Fruit fly (Drosophila melanogaster): ENCODE measurements around the gene for.

The for gene

DNA sequence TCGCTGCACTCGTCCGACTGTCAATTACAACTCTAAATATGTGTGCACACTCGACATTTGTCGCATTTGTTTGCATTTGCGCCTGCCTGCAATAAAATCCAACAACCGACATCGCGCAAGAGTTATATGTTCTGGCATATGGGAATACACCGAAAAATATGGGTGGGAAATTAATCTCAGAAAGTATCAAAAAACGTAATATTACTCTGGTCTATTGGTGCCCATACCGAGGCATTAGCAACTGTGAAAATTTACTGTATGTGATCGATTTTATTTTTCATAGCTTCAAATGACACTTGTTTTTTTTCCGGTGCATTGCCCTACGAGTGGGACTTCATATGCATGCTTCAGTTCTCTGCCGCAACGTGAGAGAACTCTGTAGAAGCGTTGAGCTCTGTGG lies 82.8 kb downstream of the for start (continued):
- TF ChIP-seq pum (GFP tag; optimal IDR thresholded peaks at IDR 0.05) (peak; percentile 81), CG8944 (GFP tag; optimal IDR thresholded peaks at IDR 0.05) (peak; percentile 82), Usf (GFP tag; optimal IDR thresholded peaks at IDR 0.05) (peak; percentile 73), CG8281 (tag; optimal IDR thresholded peaks at IDR 0.05) (peak; percentile 8), twi (tag; optimal IDR thresholded peaks at IDR 0.05) (peak; percentile 80), B-H2 (GFP tag; optimal IDR thresholded peaks at IDR 0.05) (no peak), CG13123 (GFP tag; optimal IDR thresholded peaks at IDR 0.05) (peak; percentile 37), CG1024 (GFP tag; IDR thresholded peaks at IDR 0.05) (peak; percentile 75), yki (optimal IDR thresholded peaks at IDR 0.05) (no peak), gem (tag; optimal IDR thresholded peaks at IDR 0.05) (peak; percentile 88), mam (GFP tag; optimal IDR thresholded peaks at IDR 0.05) (peak; percentile 3), bbx (GFP tag; IDR thresholded peaks at IDR 0.05; ENCODE audit: partially characterized antibody) (no peak), danr (GFP tag; IDR thresholded peaks at IDR 0.05) (peak; percentile 57), slbo (GFP tag; IDR thresholded peaks at IDR 0.05) (peak; percentile 55; the same call in 1 of the 2 replicates), Six4 (GFP tag; optimal IDR thresholded peaks at IDR 0.05) (peak; percentile 67), ftz-f1 (GFP tag; optimal IDR thresholded peaks at IDR 0.05) (no peak), CG2889 (GFP tag; IDR thresholded peaks at IDR 0.05) (no peak), crol (GFP tag; IDR thresholded peaks at IDR 0.05) (no peak), CG10274 (GFP tag; optimal IDR thresholded peaks at IDR 0.05) (no peak), sqz (GFP tag; optimal IDR thresholded peaks at IDR 0.05) (peak; percentile 35), CG13296 (GFP tag; optimal IDR thresholded peaks at IDR 0.05) (no peak), ems (GFP tag; optimal IDR thresholded peaks at IDR 0.05) (peak; percentile 82), Xrp1 (GFP tag; IDR thresholded peaks at IDR 0.05) (peak; percentile 93), Atf6 (GFP tag; IDR thresholded peaks at IDR 0.05) (no peak), CG1529 (GFP tag; optimal IDR thresholded peaks at IDR 0.05) (peak; percentile 70), CTCF (GFP tag; optimal IDR thresholded peaks at IDR 0.05) (no peak), lab (GFP tag; optimal IDR thresholded peaks at IDR 0.05) (peak; percentile 46), CG3163 (GFP tag; optimal IDR thresholded peaks at IDR 0.05) (peak; percentile 10), CG6689 (GFP tag; IDR thresholded peaks at IDR 0.05) (peak; percentile 85), al (GFP tag; IDR thresholded peaks at IDR 0.05) (no peak), CrebB (tag; optimal IDR thresholded peaks at IDR 0.05) (peak; percentile 54), CG2875 (GFP tag; optimal IDR thresholded peaks at IDR 0.05) (peak; percentile 71), CG10462 (GFP tag; optimal IDR thresholded peaks at IDR 0.05) (peak; percentile 52), Optix (GFP tag; IDR thresholded peaks at IDR 0.05) (peak; percentile 88), CG1647 (GFP tag; optimal IDR thresholded peaks at IDR 0.05) (peak; percentile 75), stwl (tag; optimal IDR thresholded peaks at IDR 0.05) (no peak), CG9437 (GFP tag; optimal IDR thresholded peaks at IDR 0.05) (peak; percentile 29), CG17829 (tag; optimal IDR thresholded peaks at IDR 0.05) (peak; percentile 85), kay (GFP tag; optimal IDR thresholded peaks at IDR 0.05) (no peak), corto (GFP tag; optimal IDR thresholded peaks at IDR 0.05) (no peak), CG9932 (GFP tag; IDR thresholded peaks at IDR 0.05) (no peak), CG14050 (GFP tag; IDR thresholded peaks at IDR 0.05) (peak; percentile 66), chm (GFP tag; IDR thresholded peaks at IDR 0.05) (peak; percentile 95), rib (GFP tag; IDR thresholded peaks at IDR 0.05) (no peak), CG14965 (GFP tag; optimal IDR thresholded peaks at IDR 0.05; ENCODE audit: borderline replicate concordance) (no peak), wdn (GFP tag; IDR thresholded peaks at IDR 0.05) (0 out of 2 replicates have a peak, but pooled peaks have one; percentile 42), lmd (GFP tag; IDR thresholded peaks at IDR 0.05) (peak; percentile 74), CG5953 (GFP tag; IDR thresholded peaks at IDR 0.05) (no peak), CG2199 (GFP tag; IDR thresholded peaks at IDR 0.05) (peak; percentile 78; the same call in 1 of the 3 replicates), tgo (GFP tag; IDR thresholded peaks at IDR 0.05) (peak; percentile 71), Ada2b (GFP tag; IDR thresholded peaks at IDR 0.05) (peak; percentile 83), CG17186 (GFP tag; optimal IDR thresholded peaks at IDR 0.05) (peak; percentile 35), NfI (GFP tag; optimal IDR thresholded peaks at IDR 0.05) (peak; percentile 69), sisA (GFP tag; IDR thresholded peaks at IDR 0.05) (peak; percentile 90)
